Fruit fly (Drosophila melanogaster): ENCODE measurements around the gene CG11768.
A peak's percentile ranks its signal among the peaks of the same experiment; 100 is the strongest.

The CG11768 gene

DNA sequence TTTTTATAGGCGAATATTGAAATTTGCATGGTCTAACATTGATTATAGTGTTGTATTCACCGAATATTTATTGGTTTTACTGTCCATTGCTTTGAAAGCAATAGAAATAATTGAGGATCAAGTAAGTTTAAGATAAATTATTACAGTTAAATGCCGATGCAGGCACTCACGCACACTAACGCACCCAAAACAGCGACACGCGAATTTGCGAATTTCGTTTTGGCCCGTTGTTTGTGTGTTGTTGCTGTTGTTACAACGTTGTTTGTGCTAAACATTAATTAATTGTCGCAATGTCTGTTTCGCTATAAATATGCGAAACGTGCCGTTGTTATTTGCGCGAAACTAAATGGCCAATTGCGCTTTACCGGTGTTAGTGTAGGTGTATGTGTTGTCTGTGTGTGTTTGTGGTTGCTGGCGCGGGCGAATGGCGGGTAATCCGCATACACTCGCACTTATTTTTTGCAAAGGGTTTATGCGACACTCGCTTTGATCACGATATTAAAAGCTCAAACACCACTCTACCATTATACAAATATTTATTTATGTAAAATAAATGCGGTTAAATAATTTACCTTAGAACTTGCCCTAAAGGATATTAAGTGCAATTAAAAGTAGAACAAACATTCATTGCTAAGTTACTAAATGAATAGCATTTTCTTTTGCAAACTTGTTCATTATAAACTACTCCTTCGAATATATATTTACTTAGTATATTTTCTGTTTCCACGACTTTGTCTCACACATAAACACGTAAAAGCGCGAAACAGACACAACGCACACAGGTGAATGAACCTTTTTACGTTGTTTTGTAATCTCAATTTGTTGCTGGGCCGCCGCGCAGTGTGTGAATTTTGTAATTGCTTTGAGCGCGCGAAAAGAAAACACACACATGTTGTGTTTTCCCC is 19.9 kb downstream of the CG11768 start:
- TF ChIP-seq fru (GFP tag; optimal IDR thresholded peaks at IDR 0.05) (peak; percentile 83), Mio (GFP tag; optimal IDR thresholded peaks at IDR 0.05) (no peak), Dif (GFP tag; optimal IDR thresholded peaks at IDR 0.05; ENCODE audit: partially characterized antibody) (no peak), br (GFP tag; optimal IDR thresholded peaks at IDR 0.05) (peak; percentile 55), usp (GFP tag; optimal IDR thresholded peaks at IDR 0.05) (no peak), Hr83 (GFP tag; optimal IDR thresholded peaks at IDR 0.05; ENCODE audit: poor library complexity, severe bottlenecking) (no peak), N (GFP tag; optimal IDR thresholded peaks at IDR 0.05) (peak; percentile 40), Jra (GFP tag; optimal IDR thresholded peaks at IDR 0.05) (no peak), Dfd (GFP tag; optimal IDR thresholded peaks at IDR 0.05) (no peak), dmrt93B (GFP tag; optimal IDR thresholded peaks at IDR 0.05) (peak; percentile 72), CG32264 (GFP tag; optimal IDR thresholded peaks at IDR 0.05) (peak; percentile 6), dl (GFP tag; optimal IDR thresholded peaks at IDR 0.05; ENCODE audit: insufficient read depth in 1 of 2, partially characterized antibody in 2 of 2) (no peak), sage (GFP tag; optimal IDR thresholded peaks at IDR 0.05) (peak; percentile 60), HLH106 (tag; optimal IDR thresholded peaks at IDR 0.05) (peak; percentile 88), Abd-B (GFP tag; optimal IDR thresholded peaks at IDR 0.05) (no peak), Myc (optimal IDR thresholded peaks at IDR 0.05) (no peak), tai (GFP tag; optimal IDR thresholded peaks at IDR 0.05) (no peak), ey (GFP tag; optimal IDR thresholded peaks at IDR 0.05) (peak; percentile 32), pan (optimal IDR thresholded peaks at IDR 0.05) (no peak), h (GFP tag; optimal IDR thresholded peaks at IDR 0.05) (peak; percentile 80), CrebA (GFP tag; optimal IDR thresholded peaks at IDR 0.05; ENCODE audit: borderline replicate concordance) (peak; percentile 10), GATAd (GFP tag; optimal IDR thresholded peaks at IDR 0.05) (no peak), CG9705 (GFP tag; optimal IDR thresholded peaks at IDR 0.05) (peak; percentile 61), brk (GFP tag; optimal IDR thresholded peaks at IDR 0.05) (peak; percentile 59), jim (GFP tag; optimal IDR thresholded peaks at IDR 0.05) (no peak), foxo (GFP tag; optimal IDR thresholded peaks at IDR 0.05) (peak in 1 of 2 experiments; percentile 79), Rel (GFP tag; optimal IDR thresholded peaks at IDR 0.05) (peak; percentile 12), Rel (tag; optimal IDR thresholded peaks at IDR 0.05) (peak; percentile 75), Hr78 (GFP tag; optimal IDR thresholded peaks at IDR 0.05) (no peak), OdsH (GFP tag; optimal IDR thresholded peaks at IDR 0.05) (peak; percentile 77), Sp1 (GFP tag; optimal IDR thresholded peaks at IDR 0.05) (peak; percentile 88), psq (GFP tag; optimal IDR thresholded peaks at IDR 0.05) (peak; percentile 57), rgr (GFP tag; optimal IDR thresholded peaks at IDR 0.05) (peak; percentile 74), dsf (GFP tag; optimal IDR thresholded peaks at IDR 0.05; ENCODE audit: borderline replicate concordance) (peak; percentile 15), Vsx2 (GFP tag; optimal IDR thresholded peaks at IDR 0.05; ENCODE audit: partially characterized antibody) (no peak), Hnf4 (GFP tag; optimal IDR thresholded peaks at IDR 0.05) (no peak), woc (GFP tag; optimal IDR thresholded peaks at IDR 0.05) (peak; percentile 17), sv (GFP tag; optimal IDR thresholded peaks at IDR 0.05) (no peak), lola (GFP tag; optimal IDR thresholded peaks at IDR 0.05) (no peak)

DNA sequence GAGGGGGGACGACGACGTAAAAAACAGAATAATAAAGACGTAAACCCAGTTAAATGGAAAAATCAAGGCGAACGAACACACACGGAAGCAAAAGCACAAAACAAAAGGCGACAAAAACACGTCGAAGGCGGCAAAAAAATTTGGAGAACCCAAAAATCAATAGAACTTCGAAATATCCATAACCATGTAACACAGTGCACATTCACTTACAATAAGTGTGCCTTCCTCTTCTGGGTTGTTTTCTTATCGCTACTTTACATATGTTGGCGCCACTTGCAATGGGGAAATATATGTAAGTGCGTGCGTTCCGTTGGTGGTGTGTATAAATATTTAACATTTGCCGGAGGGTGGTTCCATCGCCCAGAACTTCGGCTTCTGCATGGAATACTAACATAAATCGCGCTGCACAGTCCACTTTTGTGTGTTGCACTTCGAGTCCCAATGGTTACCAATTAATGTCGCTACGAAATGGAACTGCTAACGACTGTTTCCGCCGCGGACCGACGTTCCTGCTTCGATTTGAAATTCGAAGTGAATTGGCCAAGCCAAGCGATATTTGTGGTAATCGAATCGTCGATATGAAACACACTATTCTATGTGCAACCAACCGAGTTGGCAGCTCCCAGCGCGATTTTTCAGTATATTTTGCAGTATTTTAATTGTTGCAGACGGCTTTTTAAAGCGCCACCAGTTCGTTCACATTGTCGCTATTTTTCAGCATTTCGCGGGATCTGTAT is 20.7 kb downstream of the CG11768 start, which contains the start of the genes CG9801 and Nasp:
CG9801 (minus strand) TSS at position 542 of the 737 bp plus-strand sequence.
Nasp (plus strand) TSS at position 665 of the 737 bp plus-strand sequence.
- peak; percentile 69 for TF ChIP-seq Hr83 (GFP tag; optimal IDR thresholded peaks at IDR 0.05; ENCODE audit: poor library complexity, severe bottlenecking)
- no peak for TF ChIP-seq usp (GFP tag; optimal IDR thresholded peaks at IDR 0.05)
- no peak for TF ChIP-seq N (GFP tag; optimal IDR thresholded peaks at IDR 0.05)
- peak; percentile 26 for TF ChIP-seq Dif (GFP tag; optimal IDR thresholded peaks at IDR 0.05; ENCODE audit: partially characterized antibody)
- peak; percentile 26 for TF ChIP-seq Vsx2 (GFP tag; optimal IDR thresholded peaks at IDR 0.05; ENCODE audit: partially characterized antibody)
- TF ChIP-seq h (GFP tag; optimal IDR thresholded peaks at IDR 0.05) = peak; percentile 13
- TF ChIP-seq Rel (GFP tag; optimal IDR thresholded peaks at IDR 0.05) = no peak
- peak; percentile 46 for TF ChIP-seq Rel (tag; optimal IDR thresholded peaks at IDR 0.05)
- TF ChIP-seq Hnf4 (GFP tag; optimal IDR thresholded peaks at IDR 0.05) = peak; percentile 3
- TF ChIP-seq foxo (GFP tag; optimal IDR thresholded peaks at IDR 0.05) = peak in 1 of 2 experiments; percentile 10
- peak; percentile 18 for TF ChIP-seq Sp1 (GFP tag; optimal IDR thresholded peaks at IDR 0.05)
- TF ChIP-seq fru (GFP tag; optimal IDR thresholded peaks at IDR 0.05) = no peak
- TF ChIP-seq psq (GFP tag; optimal IDR thresholded peaks at IDR 0.05) = no peak
- TF ChIP-seq Dfd (GFP tag; optimal IDR thresholded peaks at IDR 0.05) = no peak
- TF ChIP-seq br (GFP tag; optimal IDR thresholded peaks at IDR 0.05) = peak; percentile 10
- TF ChIP-seq GATAd (GFP tag; optimal IDR thresholded peaks at IDR 0.05) = no peak
- TF ChIP-seq OdsH (GFP tag; optimal IDR thresholded peaks at IDR 0.05) = peak; percentile 4
- TF ChIP-seq HLH106 (tag; optimal IDR thresholded peaks at IDR 0.05) = peak; percentile 48
- no peak for TF ChIP-seq woc (GFP tag; optimal IDR thresholded peaks at IDR 0.05)

All from whole organism, wandering third instar larva.